Fruit fly (Drosophila melanogaster): ENCODE measurements around the gene CG13071.
A peak's percentile ranks its signal among the peaks of the same experiment; 100 is the strongest.

DNA sequence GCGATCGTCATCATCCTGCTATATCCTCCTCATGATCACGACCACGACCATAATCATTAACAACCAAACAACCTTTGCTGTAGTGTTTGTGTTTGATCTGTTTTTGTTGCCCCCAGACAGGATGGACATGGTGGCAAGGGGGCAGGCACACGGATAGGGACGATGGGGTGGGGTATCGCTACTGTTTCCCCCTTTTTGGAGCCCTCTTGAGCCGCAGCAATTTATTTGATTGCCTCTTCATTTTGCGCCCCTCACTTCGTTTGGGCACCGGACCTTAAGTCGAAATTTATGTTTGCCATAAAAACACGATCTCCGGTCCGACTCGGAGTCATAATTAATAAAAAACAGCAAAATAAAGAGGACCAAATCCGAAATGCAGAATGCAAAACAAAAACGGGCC, 46.7 kb upstream of the CG13071 start:
- TF ChIP-seq Mio (GFP tag; optimal IDR thresholded peaks at IDR 0.05): no peak
- peak; percentile 7 for TF ChIP-seq br (GFP tag; optimal IDR thresholded peaks at IDR 0.05)
- no peak for TF ChIP-seq OdsH (GFP tag; optimal IDR thresholded peaks at IDR 0.05)
- no peak for TF ChIP-seq foxo (GFP tag; optimal IDR thresholded peaks at IDR 0.05)
- TF ChIP-seq Dfd (GFP tag; optimal IDR thresholded peaks at IDR 0.05): no peak
- no peak for TF ChIP-seq ey (GFP tag; optimal IDR thresholded peaks at IDR 0.05)
- no peak for TF ChIP-seq brk (GFP tag; optimal IDR thresholded peaks at IDR 0.05)
- peak; percentile 39 for TF ChIP-seq fru (GFP tag; optimal IDR thresholded peaks at IDR 0.05)
